Worm (Caenorhabditis elegans): ENCODE measurements around the gene clc-11.

ce11 chrV:16131249-16131648 lies 8.2 kb downstream of the clc-11 start, which contains the start of gene fbxa-142:
- TF ChIP-seq dve-1 (tag; optimal IDR thresholded peaks at IDR 0.05) (no peak), ztf-16 (tag; optimal IDR thresholded peaks at IDR 0.05) (no peak), ceh-9 (tag; optimal IDR thresholded peaks at IDR 0.05) (no peak), ceh-2 (tag; optimal IDR thresholded peaks at IDR 0.05) (no peak), ceh-19 (GFP tag; optimal IDR thresholded peaks at IDR 0.05) (no peak), T23F11.4 (GFP tag; optimal IDR thresholded peaks at IDR 0.05) (no peak)

All from whole organism, late embryonic.